Worm (Caenorhabditis elegans) whole organism, young adult: ENCODE results near the gene rgs-10.
A peak's percentile ranks its signal among the peaks of the same experiment; 100 is the strongest.

Source experiments
- B0261.1 ChIP-seq: sonication (generic microtip); optimal IDR thresholded peaks from 2 replicates; lab custom pipeline; 2016; ENCODE audit warnings: mild to moderate bottlenecking, missing genetic modification characterization, moderate library complexity, missing compliant biosample characterization
- C06A6.2 ChIP-seq: fragments of 200-800 bp; sonication (Bioruptor generic); conservative IDR thresholded peaks from 2 replicates; pipeline ENCODE4 v1.3.6; 2022; ENCODE audit warnings: missing genetic modification characterization, missing compliant biosample characterization
- F10E7.11 ChIP-seq: sonication (generic microtip); optimal IDR thresholded peaks from 2 replicates; lab custom pipeline; 2017; ENCODE audit warnings: mild to moderate bottlenecking, missing genetic modification characterization, moderate library complexity, missing compliant biosample characterization
- F23B12.7 ChIP-seq: sonication (generic microtip); optimal IDR thresholded peaks from 2 replicates; lab custom pipeline; 2017; ENCODE audit warnings: missing genetic modification characterization, mild to moderate bottlenecking, missing compliant biosample characterization, antibody characterized with exemption, moderate library complexity; ENCODE audit not compliant: insufficient read depth
- F33H1.4 ChIP-seq: fragments of 200-800 bp; sonication (Bioruptor generic); IDR thresholded peaks from 2 replicates; pipeline ENCODE4 v1.3.6; 2022; ENCODE audit warnings: missing genetic modification reagents, missing genetic modification characterization, missing compliant biosample characterization
- K12H6.12 ChIP-seq: fragments of 200-800 bp; sonication (Bioruptor generic); optimal IDR thresholded peaks from 2 replicates; lab custom pipeline; 2018; ENCODE audit warnings: mild to moderate bottlenecking, missing genetic modification characterization, missing compliant biosample characterization
- Y56A3A.18 ChIP-seq: fragments of 200-800 bp; sonication (Bioruptor generic); IDR thresholded peaks from 2 replicates; pipeline ENCODE4 v1.3.6; 2022; ENCODE audit warnings: missing genetic modification reagents, missing genetic modification characterization, missing compliant biosample characterization
- Y79H2A.3 ChIP-seq: fragments of 200-800 bp; sonication (Bioruptor generic); conservative IDR thresholded peaks from 2 replicates; pipeline ENCODE4 v1.3.6; 2022; ENCODE audit warnings: missing genetic modification reagents, missing genetic modification characterization, missing compliant biosample characterization
- akir-1 ChIP-seq: fragments of 200-800 bp; sonication (Bioruptor generic); optimal IDR thresholded peaks from 2 replicates; lab custom pipeline; 2018; ENCODE audit warnings: mild to moderate bottlenecking, missing genetic modification characterization, moderate library complexity, missing compliant biosample characterization
- aptf-2 ChIP-seq: fragments of 200-800 bp; sonication (Bioruptor generic); conservative IDR thresholded peaks from 2 replicates; pipeline ENCODE4 v1.3.6; 2022; ENCODE audit warnings: missing genetic modification reagents, missing genetic modification characterization, missing compliant biosample characterization
- atf-7 ChIP-seq: sonication (generic microtip); optimal IDR thresholded peaks from 2 replicates; lab custom pipeline; 2017; ENCODE audit warnings: mild to moderate bottlenecking, missing genetic modification characterization, missing compliant biosample characterization
- athp-1 ChIP-seq: sonication (generic microtip); optimal IDR thresholded peaks from 2 replicates; lab custom pipeline; 2017; ENCODE audit warnings: mild to moderate bottlenecking, missing genetic modification characterization, missing compliant biosample characterization
- cebp-2 ChIP-seq: fragments of 200-800 bp; sonication (Bioruptor generic); IDR thresholded peaks from 2 replicates; pipeline ENCODE4 v1.3.6; 2022; ENCODE audit warnings: missing genetic modification characterization, missing compliant biosample characterization
- ceh-100 ChIP-seq: fragments of 200-800 bp; sonication (Bioruptor generic); IDR thresholded peaks from 2 replicates; pipeline ENCODE4 v1.3.6; 2022; ENCODE audit warnings: missing genetic modification reagents, missing genetic modification characterization, missing compliant biosample characterization
- ceh-40 ChIP-seq: fragments of 200-800 bp; sonication (Bioruptor generic); IDR thresholded peaks from 2 replicates; pipeline ENCODE4 v1.3.6; 2022; ENCODE audit warnings: missing genetic modification characterization, missing compliant biosample characterization
- ceh-58 ChIP-seq: fragments of 200-800 bp; sonication (Bioruptor generic); IDR thresholded peaks from 2 replicates; pipeline ENCODE4 v1.3.6; 2022; ENCODE audit warnings: missing genetic modification characterization, missing compliant biosample characterization
- ceh-79 ChIP-seq: sonication (generic microtip); optimal IDR thresholded peaks from 2 replicates; lab custom pipeline; 2017; ENCODE audit warnings: mild to moderate bottlenecking, missing genetic modification characterization, missing compliant biosample characterization
- ceh-91 ChIP-seq: fragments of 200-800 bp; sonication (Bioruptor generic); IDR thresholded peaks from 2 replicates; pipeline ENCODE4 v1.3.6; 2022; ENCODE audit warnings: missing genetic modification reagents, missing genetic modification characterization, missing compliant biosample characterization
- chd-7 ChIP-seq: sonication (generic microtip); optimal IDR thresholded peaks from 2 replicates; lab custom pipeline; 2016; ENCODE audit warnings: mild to moderate bottlenecking, missing genetic modification characterization, moderate library complexity, missing compliant biosample characterization
- die-1 ChIP-seq: sonication (generic microtip); optimal IDR thresholded peaks from 2 replicates; lab custom pipeline; 2016; ENCODE audit warnings: missing genotype, mild to moderate bottlenecking, missing genetic modification characterization, missing compliant biosample characterization
- dpl-1 ChIP-seq: fragments of 150-350 bp; optimal IDR thresholded peaks from 2 replicates; lab custom pipeline; 2014; ENCODE audit warnings: missing biosample characterization, missing genetic modification reagents, missing genetic modification characterization
- egl-44 ChIP-seq: fragments of 200-800 bp; sonication (Bioruptor generic); IDR thresholded peaks from 2 replicates; pipeline ENCODE4 v1.3.6; 2022; ENCODE audit warnings: missing genetic modification reagents, missing genetic modification characterization, missing compliant biosample characterization
- fkh-3 ChIP-seq: sonication (generic microtip); optimal IDR thresholded peaks from 2 replicates; lab custom pipeline; 2016; ENCODE audit warnings: mild to moderate bottlenecking, missing genetic modification characterization, missing compliant biosample characterization
- hlh-12 ChIP-seq: sonication (generic microtip); optimal IDR thresholded peaks from 2 replicates; lab custom pipeline; 2016; ENCODE audit warnings: missing genetic modification characterization, missing compliant biosample characterization
- hrde-1 ChIP-seq: sonication (generic microtip); optimal IDR thresholded peaks from 2 replicates; lab custom pipeline; 2016; ENCODE audit warnings: missing genetic modification characterization, mild to moderate bottlenecking, missing compliant biosample characterization, moderate library complexity, missing genotype, missing genetic modification reagents, borderline replicate concordance
- lin-54 ChIP-seq: fragments of 200-800 bp; sonication (Bioruptor generic); optimal IDR thresholded peaks from 2 replicates; lab custom pipeline; 2018; ENCODE audit warnings: mild to moderate bottlenecking, missing genetic modification characterization, missing compliant biosample characterization
- lir-1 ChIP-seq: fragments of 200-800 bp; sonication (Bioruptor generic); conservative IDR thresholded peaks from 2 replicates; pipeline ENCODE4 v1.3.6; 2022; ENCODE audit warnings: missing genetic modification reagents, missing genetic modification characterization, missing compliant biosample characterization
- madf-10 ChIP-seq: sonication (generic microtip); optimal IDR thresholded peaks from 2 replicates; lab custom pipeline; 2016; ENCODE audit warnings: mild to moderate bottlenecking, missing genetic modification characterization, missing compliant biosample characterization
- mcd-1 ChIP-seq: fragments of 200-800 bp; sonication (Bioruptor generic); IDR thresholded peaks from 2 replicates; pipeline ENCODE4 v1.3.6; 2022; ENCODE audit warnings: missing genetic modification reagents, missing genetic modification characterization, missing compliant biosample characterization
- mel-28 ChIP-seq: sonication (generic microtip); optimal IDR thresholded peaks from 2 replicates; lab custom pipeline; 2016; ENCODE audit warnings: borderline replicate concordance, mild to moderate bottlenecking, missing genetic modification characterization, missing compliant biosample characterization
- mes-4 ChIP-seq: sonication (generic microtip); optimal IDR thresholded peaks from 2 replicates; lab custom pipeline; 2016; ENCODE audit warnings: missing genotype, missing genetic modification characterization, missing compliant biosample characterization
- mxl-1 ChIP-seq: sonication (generic microtip); optimal IDR thresholded peaks from 2 replicates; lab custom pipeline; 2016; ENCODE audit warnings: missing genetic modification characterization, missing compliant biosample characterization
- nfya-2 ChIP-seq: fragments of 200-800 bp; sonication (Bioruptor generic); IDR thresholded peaks from 2 replicates; pipeline ENCODE4 v1.3.6; 2022; ENCODE audit warnings: missing genetic modification reagents, missing genetic modification characterization, missing compliant biosample characterization
- nhr-120 ChIP-seq: fragments of 200-800 bp; sonication (Bioruptor generic); IDR thresholded peaks from 2 replicates; pipeline ENCODE4 v1.3.6; 2022; ENCODE audit warnings: missing genetic modification characterization, missing compliant biosample characterization
- pbrm-1 ChIP-seq: fragments of 200-800 bp; sonication (Bioruptor generic); IDR thresholded peaks from 2 replicates; pipeline ENCODE4 v1.3.6; 2022; ENCODE audit warnings: missing genetic modification reagents, missing genetic modification characterization, missing compliant biosample characterization
- rcor-1 ChIP-seq: fragments of 200-800 bp; sonication (Bioruptor generic); IDR thresholded peaks from 2 replicates; pipeline ENCODE4 v1.3.6; 2022; ENCODE audit warnings: missing genetic modification reagents, missing genetic modification characterization, missing compliant biosample characterization
- rec-8 ChIP-seq, 2 experiments: sonication (generic microtip); optimal IDR thresholded peaks; 2 replicates each; lab custom pipeline; 2016; ENCODE audit warnings: mild to moderate bottlenecking in 2 of 2, missing genetic modification characterization in 2 of 2, missing genetic modification reagents in 2 of 2, missing genotype in 2 of 2, missing biosample characterization in 1 of 2, missing compliant biosample characterization in 1 of 2, moderate library complexity in 1 of 2
- sdz-38 ChIP-seq: sonication (generic microtip); optimal IDR thresholded peaks from 2 replicates; lab custom pipeline; 2016; ENCODE audit warnings: missing genotype, missing genetic modification characterization, missing compliant biosample characterization
- sea-2 ChIP-seq: fragments of 200-800 bp; sonication (Bioruptor generic); IDR thresholded peaks from 2 replicates; pipeline ENCODE4 v1.3.6; 2022; ENCODE audit warnings: missing genetic modification characterization, missing compliant biosample characterization
- snpc-4 ChIP-seq, 5 experiments: fragments of 150-350 bp in 1 of 5; sonication (generic microtip) in 4 of 5; optimal IDR thresholded peaks; 2 replicates each; lab custom pipeline; 2014 to 2018; ENCODE audit warnings: missing genetic modification characterization in 5 of 5, missing biosample characterization in 3 of 5, antibody characterized with exemption in 2 of 5, mild to moderate bottlenecking in 2 of 5, missing compliant biosample characterization in 2 of 5, missing genotype in 2 of 5, moderate library complexity in 2 of 5, missing genetic modification reagents in 1 of 5
- tbp1 ChIP-seq: fragments of 200-800 bp; sonication (Bioruptor generic); optimal IDR thresholded peaks from 2 replicates; lab custom pipeline; 2018; ENCODE audit warnings: mild to moderate bottlenecking, missing genetic modification characterization, missing compliant biosample characterization
- tlf-1 ChIP-seq: fragments of 200-800 bp; sonication (Bioruptor generic); optimal IDR thresholded peaks from 2 replicates; lab custom pipeline; 2018; ENCODE audit warnings: mild to moderate bottlenecking, missing genetic modification characterization, missing compliant biosample characterization
- xnd-1 ChIP-seq: sonication (generic microtip); optimal IDR thresholded peaks from 2 replicates; lab custom pipeline; 2016; ENCODE audit warnings: missing genotype, missing genetic modification reagents, missing genetic modification characterization, missing compliant biosample characterization
- zim-3 ChIP-seq: sonication (generic microtip); optimal IDR thresholded peaks from 2 replicates; lab custom pipeline; 2017; ENCODE audit warnings: mild to moderate bottlenecking, missing genetic modification characterization, moderate library complexity, missing compliant biosample characterization
- ztf-22 ChIP-seq: fragments of 200-800 bp; sonication (Bioruptor generic); optimal IDR thresholded peaks from 2 replicates; lab custom pipeline; 2018; ENCODE audit warnings: mild to moderate bottlenecking, missing genetic modification characterization, moderate library complexity, missing compliant biosample characterization
- ztf-26 ChIP-seq: sonication (generic microtip); optimal IDR thresholded peaks from 2 replicates; lab custom pipeline; 2017; ENCODE audit warnings: missing genetic modification characterization, missing compliant biosample characterization
- ztf-28 ChIP-seq: fragments of 200-800 bp; sonication (Bioruptor generic); IDR thresholded peaks from 2 replicates; pipeline ENCODE4 v1.3.6; 2022; ENCODE audit warnings: missing genetic modification reagents, missing genetic modification characterization, missing compliant biosample characterization
- ztf-3 ChIP-seq: fragments of 200-800 bp; sonication (Bioruptor generic); optimal IDR thresholded peaks from 2 replicates; lab custom pipeline; 2018; ENCODE audit warnings: mild to moderate bottlenecking, missing genetic modification characterization, missing compliant biosample characterization

rgs-10 gene

DNA sequence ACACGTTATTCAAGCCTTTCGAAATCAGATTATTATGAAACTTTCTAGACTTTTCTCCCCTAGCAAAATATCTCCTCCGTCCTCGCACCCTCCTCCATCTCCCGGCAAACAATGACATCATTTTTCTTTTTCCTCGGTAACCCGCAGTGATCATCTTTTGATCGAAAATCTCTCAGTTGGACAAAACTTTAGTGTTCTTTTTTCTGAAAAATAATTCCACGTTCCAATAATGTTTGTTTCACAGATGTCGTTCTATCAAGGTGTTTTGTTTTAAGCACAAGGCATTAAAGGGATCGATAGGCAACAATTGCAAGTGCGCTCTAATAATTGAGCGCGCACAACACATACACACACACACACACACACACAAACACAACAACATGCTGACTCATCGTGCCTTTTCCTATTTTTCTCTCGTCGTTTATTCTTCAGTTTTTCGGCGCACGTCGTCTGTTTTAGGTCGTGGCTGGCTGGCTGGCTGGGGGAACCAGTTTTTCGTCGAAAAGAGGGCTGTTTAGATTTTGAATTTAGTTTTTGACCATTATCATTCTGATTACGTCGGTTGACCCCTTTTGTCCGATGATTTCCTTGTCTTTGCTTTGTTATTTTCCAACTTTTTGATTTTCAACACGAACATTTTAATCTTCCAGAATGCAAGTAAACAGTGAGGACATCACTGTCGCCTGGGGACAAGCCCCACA lies 13.1 kb downstream of the rgs-10 start, which contains the start of gene F20D1.3:
F20D1.3 (plus strand) TSS at position 651 of the 701 bp plus-strand sequence.
- TF ChIP-seq ceh-58 = no peak
- no peak for TF ChIP-seq aptf-2 (GFP tag; lab: Robert Waterston, UW)
- TF ChIP-seq mcd-1 = peak; percentile 43; the same call in 1 of the 2 replicates
- TF ChIP-seq egl-44 (GFP tag; lab: Robert Waterston, UW) = no peak
- no peak for TF ChIP-seq ceh-79
- TF ChIP-seq chd-7 (tag; lab: Kevin White, UChicago) = no peak
- TF ChIP-seq Y79H2A.3 (GFP tag; lab: Robert Waterston, UW) = no peak
- no peak for TF ChIP-seq F23B12.7
- TF ChIP-seq xnd-1 = no peak
- TF ChIP-seq mxl-1 (tag; lab: Kevin White, UChicago) = no peak
- no peak for TF ChIP-seq hrde-1 (tag; lab: Kevin White, UChicago)
- TF ChIP-seq F33H1.4 = no peak
- TF ChIP-seq zim-3 (tag; lab: Kevin White, UChicago) = no peak
- no peak for TF ChIP-seq C06A6.2
- 0 out of 2 replicates have a peak, but pooled peaks have one; percentile 15 for TF ChIP-seq pbrm-1
- no peak for TF ChIP-seq mel-28
- TF ChIP-seq ceh-100 (GFP tag; lab: Robert Waterston, UW) = no peak
- TF ChIP-seq rec-8 (tag; optimal IDR thresholded peaks at IDR 0.05; lab: Kevin White, UChicago) = no peak
- peak; percentile 37 for TF ChIP-seq die-1 (tag; lab: Kevin White, UChicago)
- peak; percentile 90 for TF ChIP-seq atf-7 (tag; lab: Kevin White, UChicago)
- TF ChIP-seq tbp1 (GFP tag; lab: Kevin White, UChicago) = no peak
- no peak for TF ChIP-seq nhr-120
- TF ChIP-seq madf-10 = no peak
- TF ChIP-seq tlf-1 (GFP tag; lab: Kevin White, UChicago) = no peak
- no peak for TF ChIP-seq Y56A3A.18
- no peak for TF ChIP-seq ztf-3 (GFP tag; lab: Kevin White, UChicago)
- TF ChIP-seq sdz-38 (tag; lab: Kevin White, UChicago) = no peak
- no peak for TF ChIP-seq ceh-40 (GFP tag; lab: Robert Waterston, UW)
- TF ChIP-seq sea-2 (GFP tag; lab: Robert Waterston, UW) = no peak
- TF ChIP-seq mes-4 = no peak
- TF ChIP-seq rcor-1 = no peak
- no peak for TF ChIP-seq fkh-3 (tag; lab: Kevin White, UChicago)
- TF ChIP-seq K12H6.12 (tag; lab: Kevin White, UChicago) = peak; percentile 73
- no peak for TF ChIP-seq lir-1 (GFP tag; lab: Robert Waterston, UW)
- no peak for TF ChIP-seq dpl-1 (GFP tag; lab: Kevin White, UChicago)
- TF ChIP-seq lin-54 (GFP tag; lab: Kevin White, UChicago) = no peak
- TF ChIP-seq B0261.1 (tag; lab: Kevin White, UChicago) = no peak
- TF ChIP-seq ceh-91 (GFP tag; lab: Robert Waterston, UW) = no peak
- TF ChIP-seq F10E7.11 (tag; lab: Kevin White, UChicago) = no peak
- TF ChIP-seq athp-1 (tag; lab: Kevin White, UChicago) = no peak
- TF ChIP-seq ztf-28 (GFP tag; lab: Robert Waterston, UW) = no peak
- TF ChIP-seq nfya-2 = no peak
- no peak for TF ChIP-seq ztf-26 (tag; lab: Kevin White, UChicago)
- TF ChIP-seq ztf-22 (GFP tag; lab: Kevin White, UChicago) = no peak
- TF ChIP-seq hlh-12 (tag; lab: Kevin White, UChicago) = no peak
- no peak for TF ChIP-seq cebp-2 (GFP tag; lab: Robert Waterston, UW)
- TF ChIP-seq akir-1 (GFP tag; lab: Kevin White, UChicago) = no peak
- no peak for TF ChIP-seq snpc-4 (GFP tag; optimal IDR thresholded peaks at IDR 0.05; lab: Kevin White, UChicago)
- TF ChIP-seq snpc-4 (tag; optimal IDR thresholded peaks at IDR 0.05; lab: Kevin White, UChicago) = peak in 1 of 4 experiments; percentile 25
